Worm (Caenorhabditis elegans): Measurements from ENCODE around the gene F44A6.5.

- no peak for TF ChIP-seq ztf-29 (GFP tag; IDR thresholded peaks at IDR 0.05)
- no peak for TF ChIP-seq T22C8.4 (GFP tag; IDR thresholded peaks at IDR 0.05)
- no peak for TF ChIP-seq cog-1 (tag; optimal IDR thresholded peaks at IDR 0.05)
- no peak for TF ChIP-seq med-1 (GFP tag; optimal IDR thresholded peaks at IDR 0.05; ENCODE audit: insufficient read depth)
Observed at ce11 chrX:10168534-10168933, 50.2 kb downstream of the F44A6.5 start.

Measured in whole organism, midembryonic.